Worm (Caenorhabditis elegans): ENCODE measurements around the gene cutl-9.

cutl-9 gene

DNA sequence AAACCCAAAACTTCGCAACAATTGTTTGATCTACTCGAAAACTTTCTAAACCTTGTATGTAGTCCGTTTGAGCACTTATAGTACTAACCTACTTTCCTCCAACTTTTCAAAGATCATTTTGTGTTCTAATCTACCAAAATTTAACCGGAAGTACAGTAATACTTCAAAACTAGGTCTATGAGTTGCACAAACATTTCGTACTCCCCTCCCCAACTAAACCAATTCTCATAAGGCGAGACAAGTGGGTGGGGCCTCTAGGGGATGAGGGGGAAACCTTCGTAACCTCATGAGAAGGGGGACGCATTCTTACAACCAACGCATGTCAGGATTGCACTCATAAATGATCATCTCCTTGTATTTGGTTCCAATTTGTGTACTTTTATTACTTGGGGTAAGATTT lies at the start of gene cutl-9:
TSS of gene cutl-9 (plus strand) at position 301 of the 400 bp plus-strand sequence.
- TF ChIP-seq tbx-9 (tag; optimal IDR thresholded peaks at IDR 0.05; ENCODE audit: borderline replicate concordance), result no peak
- no peak for TF ChIP-seq K12H6.12 (tag; optimal IDR thresholded peaks at IDR 0.05)

ce11 chrII:10574177-10574576 lies 47.9 kb upstream of the cutl-9 start:
- TF ChIP-seq rcor-1 (GFP tag; IDR thresholded peaks at IDR 0.05), result 0 out of 2 replicates have a peak, but pooled peaks have one; percentile 19
- TF ChIP-seq ekl-4 (GFP tag; IDR thresholded peaks at IDR 0.05), result peak; percentile 10; the same call in 1 of the 2 replicates
- TF ChIP-seq snpc-1.3 (tag; optimal IDR thresholded peaks at IDR 0.05; ENCODE audit: insufficient read depth), result peak; percentile 35
- 0 out of 2 replicates have a peak, but pooled peaks have one; percentile 15 for TF ChIP-seq attf-6 (GFP tag; IDR thresholded peaks at IDR 0.05)
- 0 out of 2 replicates have a peak, but pooled peaks have one; percentile 50 for TF ChIP-seq hsf-1 (GFP tag; IDR thresholded peaks at IDR 0.05)
- no peak for TF ChIP-seq nhr-179 (tag; optimal IDR thresholded peaks at IDR 0.05)
- peak; percentile 24 for TF ChIP-seq lin-54 (GFP tag; optimal IDR thresholded peaks at IDR 0.05)
- peak; percentile 60 for TF ChIP-seq madf-6 (GFP tag; IDR thresholded peaks at IDR 0.05)
- peak; percentile 87 for TF ChIP-seq hrde-1 (tag; optimal IDR thresholded peaks at IDR 0.05; ENCODE audit: borderline replicate concordance)
- no peak for TF ChIP-seq sea-2 (GFP tag; IDR thresholded peaks at IDR 0.05)
- 0 out of 2 replicates have a peak, but pooled peaks have one; percentile 15 for TF ChIP-seq ceh-91 (GFP tag; IDR thresholded peaks at IDR 0.05)
- no peak for TF ChIP-seq F33H1.4 (GFP tag; IDR thresholded peaks at IDR 0.05)
- TF ChIP-seq ama-1 (optimal IDR thresholded peaks at IDR 0.05), result no peak
- TF ChIP-seq ama-1 (GFP tag; optimal IDR thresholded peaks at IDR 0.05), result peak in 1 of 2 experiments; percentile 67
- TF ChIP-seq pha-4 (tag; optimal IDR thresholded peaks at IDR 0.05), result no peak
- TF ChIP-seq him-1 (tag; optimal IDR thresholded peaks at IDR 0.05), result peak; percentile 18
- TF ChIP-seq ztf-22 (GFP tag; optimal IDR thresholded peaks at IDR 0.05), result no peak
- TF ChIP-seq ceh-100 (GFP tag; IDR thresholded peaks at IDR 0.05), result 0 out of 2 replicates have a peak, but pooled peaks have one; percentile 9
- peak; percentile 33 for TF ChIP-seq snpc-4 (GFP tag; optimal IDR thresholded peaks at IDR 0.05)
- no peak for TF ChIP-seq snpc-4 (tag; optimal IDR thresholded peaks at IDR 0.05)

ce11 chrII:10578843-10579430 lies 43.1 kb upstream of the cutl-9 start, which contains the start of gene rpb-6:
rpb-6 (plus strand) TSS chrII:10579380.
- TF ChIP-seq lin-54 (GFP tag; optimal IDR thresholded peaks at IDR 0.05), result peak; percentile 67
- TF ChIP-seq athp-1 (tag; optimal IDR thresholded peaks at IDR 0.05), result no peak
- no peak for TF ChIP-seq ceh-58 (GFP tag; IDR thresholded peaks at IDR 0.05)
- peak; percentile 56 for TF ChIP-seq F33H1.4 (GFP tag; IDR thresholded peaks at IDR 0.05)
- no peak for TF ChIP-seq let-607 (tag; optimal IDR thresholded peaks at IDR 0.05)
- peak; percentile 92 for TF ChIP-seq attf-3 (GFP tag; conservative IDR thresholded peaks at IDR 0.05)
- peak; percentile 49; the same call in 1 of the 2 replicates for TF ChIP-seq madf-6 (GFP tag; IDR thresholded peaks at IDR 0.05)
- TF ChIP-seq F22D6.2 (tag; optimal IDR thresholded peaks at IDR 0.05), result no peak
- no peak for TF ChIP-seq lin-26 (GFP tag; IDR thresholded peaks at IDR 0.05)
- TF ChIP-seq efl-1 (GFP tag; optimal IDR thresholded peaks at IDR 0.05), result peak; percentile 40
- no peak for TF ChIP-seq ztf-3 (GFP tag; optimal IDR thresholded peaks at IDR 0.05)
- TF ChIP-seq snpc-1.3 (tag; optimal IDR thresholded peaks at IDR 0.05; ENCODE audit: insufficient read depth), result no peak
- TF ChIP-seq ekl-4 (GFP tag; IDR thresholded peaks at IDR 0.05), result no peak
- no peak for TF ChIP-seq nfya-1 (tag; optimal IDR thresholded peaks at IDR 0.05; ENCODE audit: borderline replicate concordance, insufficient read depth)
- peak; percentile 66 for TF ChIP-seq lsl-1 (GFP tag; optimal IDR thresholded peaks at IDR 0.05)
- no peak for TF ChIP-seq F57A8.1 (GFP tag; optimal IDR thresholded peaks at IDR 0.05)
- peak; percentile 9 for TF ChIP-seq dpl-1 (GFP tag; optimal IDR thresholded peaks at IDR 0.05)
- TF ChIP-seq nfyb-1 (GFP tag; IDR thresholded peaks at IDR 0.05), result no peak
- TF ChIP-seq chd-7 (tag; optimal IDR thresholded peaks at IDR 0.05), result no peak
- TF ChIP-seq egrh-3 (GFP tag; IDR thresholded peaks at IDR 0.05), result no peak
- TF ChIP-seq nhr-120 (GFP tag; IDR thresholded peaks at IDR 0.05), result no peak
